Worm (Caenorhabditis elegans) whole organism, L2 larva: ENCODE measurements around the gene arrd-17.
A peak's percentile ranks its signal among the peaks of the same experiment; 100 is the strongest.

Source experiments
- C34F6.9 ChIP-seq: fragments of 150-350 bp; optimal IDR thresholded peaks from 2 replicates; lab custom pipeline; 2014; ENCODE audit warnings: missing biosample characterization, missing genetic modification characterization
- F13H6.1 ChIP-seq: sonication (generic microtip); optimal IDR thresholded peaks from 2 replicates; lab custom pipeline; 2016; ENCODE audit warnings: missing genetic modification characterization, missing compliant biosample characterization
- R02D3.7 ChIP-seq: fragments of 150-350 bp; optimal IDR thresholded peaks from 2 replicates; lab custom pipeline; 2014; ENCODE audit warnings: missing biosample characterization, missing genetic modification characterization
- Y55F3AM.14 ChIP-seq: fragments of 200-800 bp; sonication (Bioruptor generic); optimal IDR thresholded peaks from 2 replicates; lab custom pipeline; 2018; ENCODE audit warnings: mild to moderate bottlenecking, missing genetic modification characterization, missing compliant biosample characterization
- ZK546.5 ChIP-seq: sonication (generic microtip); optimal IDR thresholded peaks from 2 replicates; lab custom pipeline; 2017; ENCODE audit warnings: missing biosample characterization, missing genetic modification characterization
- alr-1 ChIP-seq: fragments of 150-350 bp; optimal IDR thresholded peaks from 2 replicates; lab custom pipeline; 2014; ENCODE audit warnings: missing biosample characterization, missing genetic modification characterization
- aly-2 ChIP-seq: fragments of 150-350 bp; optimal IDR thresholded peaks from 2 replicates; lab custom pipeline; 2014; ENCODE audit warnings: missing biosample characterization, missing genetic modification characterization
- ama-1 ChIP-seq: fragments of 150-350 bp; optimal IDR thresholded peaks from 2 replicates; lab custom pipeline; 2018; ENCODE audit warnings: inconsistent platforms
- blmp-1 ChIP-seq: sonication (generic microtip); optimal IDR thresholded peaks from 2 replicates; lab custom pipeline; 2017; ENCODE audit warnings: missing genetic modification characterization, mild to moderate bottlenecking, missing compliant biosample characterization, antibody characterized with exemption, moderate library complexity; ENCODE audit not compliant: insufficient read depth
- ceh-16 ChIP-seq: fragments of 150-350 bp; optimal IDR thresholded peaks from 2 replicates; lab custom pipeline; 2014; ENCODE audit warnings: missing biosample characterization, missing genetic modification characterization
- ceh-82 ChIP-seq: fragments of 150-350 bp; optimal IDR thresholded peaks from 2 replicates; lab custom pipeline; 2014; ENCODE audit warnings: missing biosample characterization, missing genetic modification characterization
- crh-2 ChIP-seq: sonication (generic microtip); optimal IDR thresholded peaks from 2 replicates; lab custom pipeline; 2017; ENCODE audit warnings: missing biosample characterization, missing genetic modification characterization
- dmd-4 ChIP-seq: sonication (generic microtip); optimal IDR thresholded peaks from 2 replicates; lab custom pipeline; 2017; ENCODE audit warnings: missing biosample characterization, missing genetic modification characterization
- egl-27 ChIP-seq: sonication (generic microtip); optimal IDR thresholded peaks from 3 replicates; lab custom pipeline; 2017; ENCODE audit warnings: missing biosample characterization, missing genetic modification reagents, missing genetic modification characterization
- elt-1 ChIP-seq: fragments of 150-350 bp; optimal IDR thresholded peaks from 2 replicates; lab custom pipeline; 2014; ENCODE audit warnings: missing biosample characterization, missing genetic modification characterization
- elt-3 ChIP-seq: sonication (generic microtip); optimal IDR thresholded peaks from 2 replicates; lab custom pipeline; 2017; ENCODE audit warnings: missing biosample characterization, missing genetic modification characterization
- fos-1 ChIP-seq: fragments of 150-350 bp; optimal IDR thresholded peaks from 2 replicates; lab custom pipeline; 2014; ENCODE audit warnings: missing biosample characterization, missing genetic modification characterization
- gmeb-1 ChIP-seq: fragments of 150-350 bp; optimal IDR thresholded peaks from 2 replicates; lab custom pipeline; 2014; ENCODE audit warnings: missing biosample characterization, missing genetic modification characterization
- lin-11 ChIP-seq: fragments of 150-350 bp; sonication (generic microtip); optimal IDR thresholded peaks from 2 replicates; lab custom pipeline; 2014; ENCODE audit warnings: missing biosample characterization, missing genetic modification characterization, inconsistent platforms, mixed read lengths
- lin-13 ChIP-seq: fragments of 150-350 bp; optimal IDR thresholded peaks from 2 replicates; lab custom pipeline; 2014; ENCODE audit warnings: missing biosample characterization, missing genetic modification reagents, missing genetic modification characterization
- lin-39 ChIP-seq: fragments of 150-350 bp; optimal IDR thresholded peaks from 2 replicates; lab custom pipeline; 2014; ENCODE audit warnings: missing biosample characterization, missing genetic modification reagents, missing genetic modification characterization
- lsy-2 ChIP-seq, 2 experiments: fragments of 150-350 bp in 1 of 2; sonication (generic microtip) in 1 of 2; optimal IDR thresholded peaks; 2 replicates each; lab custom pipeline; 2014 to 2017; ENCODE audit warnings: missing biosample characterization in 2 of 2, missing genetic modification characterization in 2 of 2
- mab-5 ChIP-seq: fragments of 150-350 bp; optimal IDR thresholded peaks from 2 replicates; lab custom pipeline; 2014; ENCODE audit warnings: missing biosample characterization, missing genetic modification characterization
- mbf-1 ChIP-seq: sonication (generic microtip); optimal IDR thresholded peaks from 2 replicates; lab custom pipeline; 2017; ENCODE audit warnings: missing biosample characterization, missing genetic modification characterization
- mdl-1 ChIP-seq, 2 experiments: fragments of 150-350 bp in 1 of 2; sonication (generic microtip) in 1 of 2; optimal IDR thresholded peaks; 2 replicates each; lab custom pipeline; 2017; ENCODE audit warnings: missing biosample characterization in 2 of 2, missing genetic modification characterization in 2 of 2
- nhr-10 ChIP-seq: sonication (generic microtip); optimal IDR thresholded peaks from 2 replicates; lab custom pipeline; 2017; ENCODE audit warnings: missing biosample characterization, missing genetic modification characterization
- nhr-11 ChIP-seq: fragments of 150-350 bp; optimal IDR thresholded peaks from 2 replicates; lab custom pipeline; 2014; ENCODE audit warnings: missing biosample characterization, missing genetic modification characterization
- nhr-12 ChIP-seq: fragments of 150-350 bp; optimal IDR thresholded peaks from 2 replicates; lab custom pipeline; 2014; ENCODE audit warnings: missing biosample characterization, missing genetic modification characterization
- nhr-129 ChIP-seq: fragments of 150-350 bp; optimal IDR thresholded peaks from 2 replicates; lab custom pipeline; 2014; ENCODE audit warnings: missing biosample characterization, missing genetic modification characterization
- nhr-21 ChIP-seq: fragments of 150-350 bp; optimal IDR thresholded peaks from 2 replicates; lab custom pipeline; 2014; ENCODE audit warnings: missing biosample characterization, missing genetic modification characterization
- nhr-23 ChIP-seq: fragments of 150-350 bp; optimal IDR thresholded peaks from 2 replicates; lab custom pipeline; 2014; ENCODE audit warnings: missing biosample characterization, missing genetic modification reagents, missing genetic modification characterization
- nhr-237 ChIP-seq: fragments of 150-350 bp; optimal IDR thresholded peaks from 2 replicates; lab custom pipeline; 2014; ENCODE audit warnings: missing biosample characterization, missing genetic modification characterization
- nhr-25 ChIP-seq: fragments of 150-350 bp; sonication (generic microtip); optimal IDR thresholded peaks from 3 replicates; lab custom pipeline; 2014; ENCODE audit warnings: missing biosample characterization, missing genetic modification characterization
- nhr-77 ChIP-seq: fragments of 150-350 bp; optimal IDR thresholded peaks from 2 replicates; lab custom pipeline; 2014; ENCODE audit warnings: missing biosample characterization, missing genetic modification characterization
- peb-1 ChIP-seq: fragments of 150-350 bp; optimal IDR thresholded peaks from 2 replicates; lab custom pipeline; 2014; ENCODE audit warnings: missing biosample characterization, missing genetic modification characterization
- sem-4 ChIP-seq: fragments of 150-350 bp; optimal IDR thresholded peaks from 2 replicates; lab custom pipeline; 2014; ENCODE audit warnings: missing biosample characterization, missing genetic modification reagents, missing genetic modification characterization
- sma-3 ChIP-seq: sonication (generic microtip); optimal IDR thresholded peaks from 2 replicates; lab custom pipeline; 2016; ENCODE audit warnings: missing genetic modification reagents, missing genetic modification characterization, missing compliant biosample characterization
- sma-9 ChIP-seq, 2 experiments: fragments of 150-350 bp in 1 of 2; sonication (generic microtip) in 1 of 2; optimal IDR thresholded peaks; 2 replicates each; lab custom pipeline; 2014 to 2016; ENCODE audit warnings: missing genetic modification characterization in 2 of 2, mild to moderate bottlenecking in 1 of 2, missing biosample characterization in 1 of 2, missing compliant biosample characterization in 1 of 2, missing genetic modification reagents in 1 of 2, moderate library complexity in 1 of 2
- snpc-4 ChIP-seq: fragments of 150-350 bp; optimal IDR thresholded peaks from 2 replicates; lab custom pipeline; 2014; ENCODE audit warnings: missing biosample characterization, missing genetic modification characterization
- unc-39 ChIP-seq: fragments of 150-350 bp; optimal IDR thresholded peaks from 2 replicates; lab custom pipeline; 2014; ENCODE audit warnings: missing biosample characterization, missing genetic modification characterization
- unc-55 ChIP-seq: fragments of 150-350 bp; sonication (generic microtip); optimal IDR thresholded peaks from 3 replicates; lab custom pipeline; 2014; ENCODE audit warnings: missing biosample characterization, missing genetic modification reagents, missing genetic modification characterization
- unc-62 ChIP-seq: fragments of 150-350 bp; optimal IDR thresholded peaks from 2 replicates; lab custom pipeline; 2014; ENCODE audit warnings: missing biosample characterization, missing genetic modification reagents, missing genetic modification characterization
- zag-1 ChIP-seq: fragments of 150-350 bp; optimal IDR thresholded peaks from 2 replicates; lab custom pipeline; 2014; ENCODE audit warnings: missing biosample characterization, missing genetic modification characterization
- ztf-1 ChIP-seq: fragments of 200-800 bp; sonication (Bioruptor generic); conservative IDR thresholded peaks from 2 replicates; pipeline ENCODE4 v1.3.6; 2022; ENCODE audit warnings: missing genetic modification characterization, missing compliant biosample characterization
- ztf-11 ChIP-seq: sonication (generic microtip); optimal IDR thresholded peaks from 2 replicates; lab custom pipeline; 2017; ENCODE audit warnings: missing biosample characterization, missing genetic modification characterization
- ztf-4 ChIP-seq: fragments of 150-350 bp; optimal IDR thresholded peaks from 2 replicates; lab custom pipeline; 2014; ENCODE audit warnings: missing biosample characterization, missing genetic modification characterization

The arrd-17 gene

ce11 chrIII:13623014-13623413, 7.6 kb downstream of the arrd-17 start, which contains the start of gene mlc-5:
mlc-5 (plus strand) TSS chrIII:13623314.
- no peak for TF ChIP-seq aly-2 (tag; lab: Kevin White, UChicago)
- no peak for TF ChIP-seq mab-5 (tag; lab: Kevin White, UChicago)
- no peak for TF ChIP-seq mdl-1 (tag; optimal IDR thresholded peaks at IDR 0.05; lab: Kevin White, UChicago)
- TF ChIP-seq nhr-129 (tag; lab: Kevin White, UChicago): no peak
- no peak for TF ChIP-seq dmd-4
- TF ChIP-seq nhr-12 (tag; lab: Kevin White, UChicago): no peak
- no peak for TF ChIP-seq egl-27 (tag; lab: Kevin White, UChicago)
- no peak for TF ChIP-seq sem-4 (tag; lab: Kevin White, UChicago)
- no peak for TF ChIP-seq lin-39 (tag; lab: Kevin White, UChicago)
- TF ChIP-seq ama-1: no peak
- TF ChIP-seq mbf-1 (tag; lab: Kevin White, UChicago): no peak
- TF ChIP-seq lsy-2 (tag; optimal IDR thresholded peaks at IDR 0.05; lab: Kevin White, UChicago): no peak
- TF ChIP-seq alr-1 (tag; lab: Kevin White, UChicago): no peak

DNA sequence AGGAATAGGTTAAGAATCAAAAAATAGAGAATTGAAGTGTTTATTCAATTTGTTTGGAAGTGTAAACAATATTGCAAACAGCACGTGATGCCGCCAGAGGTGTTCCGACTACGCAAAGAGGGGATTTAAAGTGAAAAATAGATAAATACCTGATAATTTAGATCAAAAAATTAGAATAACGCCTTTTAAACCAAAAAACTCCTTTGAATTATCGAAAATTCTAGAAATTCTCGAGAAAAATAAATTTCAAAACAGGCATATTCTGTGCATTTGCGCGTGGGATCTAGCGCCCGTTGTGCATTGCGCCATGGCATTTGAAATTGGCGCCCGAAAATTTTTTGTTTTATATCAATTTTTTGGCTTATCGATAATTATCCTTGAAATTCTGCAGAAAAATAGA, 8.3 kb downstream of the arrd-17 start, which contains the start of gene hip-1:
Gene hip-1 (minus strand): TSS at position 225 of the 400 bp plus-strand sequence.
- TF ChIP-seq unc-55 (GFP tag; lab: Kevin White, UChicago) (peak; percentile 68), R02D3.7 (no peak), lsy-2 (tag; optimal IDR thresholded peaks at IDR 0.05; lab: Kevin White, UChicago) (peak; percentile 18 to 69), alr-1 (tag; lab: Kevin White, UChicago) (no peak), ZK546.5 (tag; lab: Kevin White, UChicago) (no peak), nhr-25 (tag; lab: Kevin White, UChicago) (peak; percentile 6), unc-62 (GFP tag; lab: Kevin White, UChicago) (no peak), Y55F3AM.14 (no peak), nhr-11 (tag; lab: Kevin White, UChicago) (no peak), ama-1 (no peak), nhr-10 (tag; lab: Kevin White, UChicago) (no peak), gmeb-1 (tag; lab: Kevin White, UChicago) (peak; percentile 65), blmp-1 (no peak), zag-1 (no peak), ztf-1 (GFP tag; lab: Robert Waterston, UW) (no peak), unc-39 (tag; lab: Kevin White, UChicago) (no peak), ztf-11 (tag; lab: Kevin White, UChicago) (no peak), lin-39 (tag; lab: Kevin White, UChicago) (no peak), lin-13 (peak; percentile 31), nhr-23 (tag; lab: Kevin White, UChicago) (no peak), dmd-4 (no peak), nhr-21 (tag; lab: Kevin White, UChicago) (no peak), aly-2 (tag; lab: Kevin White, UChicago) (no peak), C34F6.9 (tag; lab: Kevin White, UChicago) (peak; percentile 83), F13H6.1 (peak; percentile 44), nhr-129 (tag; lab: Kevin White, UChicago) (no peak), mbf-1 (tag; lab: Kevin White, UChicago) (no peak), ceh-16 (tag; lab: Kevin White, UChicago) (no peak), fos-1 (tag; lab: Kevin White, UChicago) (no peak), elt-3 (tag; lab: Kevin White, UChicago) (no peak), nhr-237 (no peak), sma-3 (GFP tag; lab: Kevin White, UChicago) (no peak), lin-11 (peak; percentile 2), elt-1 (tag; lab: Kevin White, UChicago) (no peak), nhr-77 (tag; lab: Kevin White, UChicago) (no peak), snpc-4 (tag; lab: Kevin White, UChicago) (peak; percentile 35), ceh-82 (tag; lab: Kevin White, UChicago) (no peak), mab-5 (tag; lab: Kevin White, UChicago) (no peak), mdl-1 (tag; optimal IDR thresholded peaks at IDR 0.05; lab: Kevin White, UChicago) (no peak), egl-27 (tag; lab: Kevin White, UChicago) (no peak), sma-9 (GFP tag; optimal IDR thresholded peaks at IDR 0.05; lab: Kevin White, UChicago) (peak; percentile 19), sma-9 (tag; optimal IDR thresholded peaks at IDR 0.05; lab: Kevin White, UChicago) (no peak), ztf-4 (tag; lab: Kevin White, UChicago) (no peak), crh-2 (tag; lab: Kevin White, UChicago) (peak; percentile 59), nhr-12 (tag; lab: Kevin White, UChicago) (no peak), peb-1 (tag; lab: Kevin White, UChicago) (no peak), sem-4 (tag; lab: Kevin White, UChicago) (no peak)
